Worm (Caenorhabditis elegans) whole organism, midembryonic: ENCODE data around the gene acd-4.

Experiments used
- flt-1 ChIP-seq: fragments of 200-800 bp; sonication (Bioruptor generic); IDR thresholded peaks from 2 replicates; pipeline ENCODE4 v1.3.6; 2022; ENCODE audit warnings: missing genetic modification characterization, missing compliant biosample characterization
- ztf-29 ChIP-seq: fragments of 200-800 bp; sonication (Bioruptor generic); IDR thresholded peaks from 2 replicates; pipeline ENCODE4 v1.3.6; 2022; ENCODE audit warnings: missing genetic modification reagents, missing genetic modification characterization, missing compliant biosample characterization

DNA sequence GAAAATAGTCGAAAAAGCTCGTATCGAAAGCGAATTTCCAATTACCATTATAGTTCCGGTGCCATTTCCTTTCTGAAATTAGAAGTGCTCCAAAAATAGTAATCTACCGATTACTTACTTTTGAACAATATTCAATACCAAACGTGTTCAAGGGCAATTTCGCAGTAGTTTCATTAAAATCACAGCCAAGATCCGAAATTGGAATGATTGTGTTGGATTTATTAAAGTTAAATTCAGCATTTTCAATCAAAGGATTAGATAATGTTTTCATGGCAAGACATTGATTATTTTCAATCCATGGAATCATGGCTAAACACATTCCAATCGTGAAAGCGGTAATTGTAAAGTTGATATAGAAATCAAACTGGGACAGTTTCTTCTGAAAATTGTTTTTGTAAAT is 5.2 kb upstream of the acd-4 start:
- no peak for TF ChIP-seq ztf-29 (GFP tag; lab: Robert Waterston, UW)
- TF ChIP-seq flt-1 (GFP tag; lab: Robert Waterston, UW): no peak
